Fruit fly (Drosophila melanogaster): ENCODE measurements around the gene Daxx.

Daxx gene

DNA sequence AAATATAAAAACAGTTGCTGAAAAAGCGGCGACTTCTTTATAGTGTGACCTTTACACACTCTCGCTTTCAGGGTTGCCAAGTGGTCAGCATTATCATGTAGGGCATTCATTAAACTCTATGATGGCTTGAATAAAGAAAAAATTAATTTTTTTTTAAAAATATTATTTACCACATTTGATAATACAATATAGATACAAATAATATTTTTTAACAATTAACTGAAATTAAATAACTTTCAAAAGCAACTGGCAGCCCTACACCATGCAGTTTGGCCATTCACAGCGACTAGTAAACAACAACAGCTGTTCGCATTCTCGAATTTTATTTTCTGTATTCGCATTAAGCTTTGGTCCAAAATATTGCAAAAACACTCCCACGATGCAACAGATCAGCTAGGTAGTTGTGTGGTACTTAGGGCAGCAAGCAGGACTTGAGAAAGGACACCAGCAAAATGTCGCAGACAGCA lies 10.1 kb downstream of the Daxx start, which contains the start of the genes Phf5a and CG31638 (continued):
- no peak for TF ChIP-seq Mad (GFP tag; optimal IDR thresholded peaks at IDR 0.05)
- TF ChIP-seq lbe (GFP tag; optimal IDR thresholded peaks at IDR 0.05) = peak; percentile 93
- TF ChIP-seq CG7745 (tag; optimal IDR thresholded peaks at IDR 0.05) = peak; percentile 72
- TF ChIP-seq CG15269 (tag; optimal IDR thresholded peaks at IDR 0.05) = peak; percentile 87
- peak; percentile 87 for TF ChIP-seq CG7839 (tag; optimal IDR thresholded peaks at IDR 0.05)
- no peak for TF ChIP-seq usp (GFP tag; optimal IDR thresholded peaks at IDR 0.05)
- no peak for TF ChIP-seq corto (GFP tag; optimal IDR thresholded peaks at IDR 0.05)
- TF ChIP-seq sim (GFP tag; IDR thresholded peaks at IDR 0.05) = no peak
- peak; percentile 83 for TF ChIP-seq twi (tag; optimal IDR thresholded peaks at IDR 0.05)
- TF ChIP-seq inv (GFP tag; IDR thresholded peaks at IDR 0.05; ENCODE audit: partially characterized antibody) = no peak
- peak; percentile 47; the same call in 1 of the 2 replicates for TF ChIP-seq hbn (GFP tag; IDR thresholded peaks at IDR 0.05; ENCODE audit: partially characterized antibody)
- peak; percentile 96 for TF ChIP-seq CG11093 (GFP tag; IDR thresholded peaks at IDR 0.05)
- TF ChIP-seq odd (GFP tag; optimal IDR thresholded peaks at IDR 0.05) = peak; percentile 72
- TF ChIP-seq sc (optimal IDR thresholded peaks at IDR 0.05) = no peak
- peak; percentile 91 for TF ChIP-seq sc (GFP tag; optimal IDR thresholded peaks at IDR 0.05)
- peak; percentile 93 for TF ChIP-seq C15 (GFP tag; IDR thresholded peaks at IDR 0.05)
- peak; percentile 98 for TF ChIP-seq CG34422 (GFP tag; IDR thresholded peaks at IDR 0.05)
- peak; percentile 53; the same call in 1 of the 2 replicates for TF ChIP-seq crol (GFP tag; IDR thresholded peaks at IDR 0.05)
- TF ChIP-seq Nf-YA (GFP tag; IDR thresholded peaks at IDR 0.05) = no peak
- TF ChIP-seq ftz-f1 (GFP tag; optimal IDR thresholded peaks at IDR 0.05) = no peak
- no peak for TF ChIP-seq ro (GFP tag; IDR thresholded peaks at IDR 0.05)
- peak; percentile 57 to 93 for TF ChIP-seq crp (GFP tag; optimal IDR thresholded peaks at IDR 0.05)
- peak; percentile 95 for TF ChIP-seq Taf1 (GFP tag; IDR thresholded peaks at IDR 0.05)
- peak; percentile 95 for TF ChIP-seq Six4 (GFP tag; optimal IDR thresholded peaks at IDR 0.05)
- TF ChIP-seq CG18619 (GFP tag; optimal IDR thresholded peaks at IDR 0.05) = peak; percentile 87
- TF ChIP-seq CG11560 (tag; IDR thresholded peaks at IDR 0.05) = no peak
- TF ChIP-seq CG7786 (GFP tag; optimal IDR thresholded peaks at IDR 0.05) = peak; percentile 82
- no peak for TF ChIP-seq bbx (GFP tag; IDR thresholded peaks at IDR 0.05; ENCODE audit: partially characterized antibody)
- TF ChIP-seq CG12769 (tag; optimal IDR thresholded peaks at IDR 0.05) = no peak
- TF ChIP-seq Sry-β (GFP tag; optimal IDR thresholded peaks at IDR 0.05) = peak; percentile 65
- TF ChIP-seq CG7963 (GFP tag; IDR thresholded peaks at IDR 0.05; ENCODE audit: partially characterized antibody) = no peak
- peak; percentile 82 for TF ChIP-seq CG9817 (tag; optimal IDR thresholded peaks at IDR 0.05)
- TF ChIP-seq Pdp1 (GFP tag; optimal IDR thresholded peaks at IDR 0.05) = peak; percentile 14 to 87
- TF ChIP-seq CG18011 (GFP tag; optimal IDR thresholded peaks at IDR 0.05) = peak; percentile 82
- TF ChIP-seq Camta (GFP tag; optimal IDR thresholded peaks at IDR 0.05) = peak; percentile 40
- peak; percentile 96 for TF ChIP-seq Hmr (GFP tag; optimal IDR thresholded peaks at IDR 0.05)
- TF ChIP-seq slou (GFP tag; optimal IDR thresholded peaks at IDR 0.05) = peak; percentile 83
- no peak for TF ChIP-seq CG2129 (GFP tag; IDR thresholded peaks at IDR 0.05; ENCODE audit: partially characterized antibody)
- peak; percentile 97 for TF ChIP-seq PHDP (tag; optimal IDR thresholded peaks at IDR 0.05)
- peak; percentile 94 for TF ChIP-seq CG17612 (GFP tag; IDR thresholded peaks at IDR 0.05)
- peak; percentile 87 for TF ChIP-seq Gsc (GFP tag; IDR thresholded peaks at IDR 0.05)
- TF ChIP-seq CG13287 (GFP tag; IDR thresholded peaks at IDR 0.05; ENCODE audit: partially characterized antibody) = peak; percentile 71
- peak; percentile 68; the same call in 1 of the 2 replicates for TF ChIP-seq Atf6 (GFP tag; IDR thresholded peaks at IDR 0.05)
- TF ChIP-seq CG14050 (GFP tag; IDR thresholded peaks at IDR 0.05) = peak; percentile 71
- TF ChIP-seq Mes4 (GFP tag; optimal IDR thresholded peaks at IDR 0.05) = peak; percentile 1
- TF ChIP-seq Nf-YB (GFP tag; optimal IDR thresholded peaks at IDR 0.05) = peak; percentile 54
- peak; percentile 28 for TF ChIP-seq Hsf (GFP tag; optimal IDR thresholded peaks at IDR 0.05)
- TF ChIP-seq nerfin-1 (tag; optimal IDR thresholded peaks at IDR 0.05) = peak; percentile 91
- TF ChIP-seq D (optimal IDR thresholded peaks at IDR 0.05) = no peak
- peak; percentile 90 for TF ChIP-seq D (GFP tag; optimal IDR thresholded peaks at IDR 0.05)

Measured in whole organism, embryonic.